Fruit fly (Drosophila melanogaster): ENCODE data around the gene whe.

whe gene

DNA sequence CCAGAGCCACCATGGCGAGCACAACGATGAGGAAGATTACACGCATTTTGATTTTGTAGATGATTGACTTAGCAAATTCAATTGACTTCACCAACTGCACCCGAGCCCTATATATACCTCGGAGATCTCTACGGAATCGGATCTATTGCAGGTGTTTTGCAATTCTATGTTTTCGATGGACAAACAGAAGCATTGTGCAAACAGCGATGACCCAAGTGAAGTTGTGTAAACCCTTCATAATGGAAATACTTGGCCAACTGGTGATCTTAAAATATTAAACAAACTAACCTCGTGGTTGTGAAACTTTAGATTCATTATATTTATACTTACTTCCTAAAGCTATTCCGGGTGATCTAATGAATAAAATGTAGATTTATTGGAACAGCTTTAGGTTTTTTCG lies at the start of gene whe:
whe (minus strand) TSS at position 101 of the 400 bp plus-strand sequence.
- no peak for TF ChIP-seq Sin3A (optimal IDR thresholded peaks at IDR 0.05)
- TF ChIP-seq h (optimal IDR thresholded peaks at IDR 0.05), result no peak
- TF ChIP-seq insv (optimal IDR thresholded peaks at IDR 0.05), result no peak
- TF ChIP-seq ttk (optimal IDR thresholded peaks at IDR 0.05), result no peak
- TF ChIP-seq psq (optimal IDR thresholded peaks at IDR 0.05), result no peak
- no peak for TF ChIP-seq Myc (optimal IDR thresholded peaks at IDR 0.05)

DNA sequence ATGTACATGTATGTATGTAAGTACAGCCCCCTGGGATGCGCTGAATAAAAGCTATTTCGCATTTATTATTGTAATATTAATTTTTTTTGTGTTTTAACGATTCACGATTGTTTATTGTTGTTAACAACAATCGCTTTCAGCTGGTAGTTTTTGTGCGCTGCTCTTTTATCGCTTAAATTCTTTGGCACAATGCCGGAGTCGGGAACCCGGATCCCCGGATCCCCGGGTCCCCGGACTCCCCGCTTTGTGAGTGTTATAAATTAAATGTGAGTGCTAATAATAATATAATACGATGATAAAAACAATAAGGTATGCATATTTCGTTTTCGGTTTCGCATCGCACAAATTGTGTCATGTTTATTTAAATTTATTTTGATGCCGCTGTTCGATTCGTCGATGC lies 38.1 kb upstream of the whe start:
- TF ChIP-seq Myc (optimal IDR thresholded peaks at IDR 0.05) (no peak), Sin3A (optimal IDR thresholded peaks at IDR 0.05) (no peak), psq (optimal IDR thresholded peaks at IDR 0.05) (no peak), h (optimal IDR thresholded peaks at IDR 0.05) (no peak), ttk (optimal IDR thresholded peaks at IDR 0.05) (no peak), insv (optimal IDR thresholded peaks at IDR 0.05) (no peak)

DNA sequence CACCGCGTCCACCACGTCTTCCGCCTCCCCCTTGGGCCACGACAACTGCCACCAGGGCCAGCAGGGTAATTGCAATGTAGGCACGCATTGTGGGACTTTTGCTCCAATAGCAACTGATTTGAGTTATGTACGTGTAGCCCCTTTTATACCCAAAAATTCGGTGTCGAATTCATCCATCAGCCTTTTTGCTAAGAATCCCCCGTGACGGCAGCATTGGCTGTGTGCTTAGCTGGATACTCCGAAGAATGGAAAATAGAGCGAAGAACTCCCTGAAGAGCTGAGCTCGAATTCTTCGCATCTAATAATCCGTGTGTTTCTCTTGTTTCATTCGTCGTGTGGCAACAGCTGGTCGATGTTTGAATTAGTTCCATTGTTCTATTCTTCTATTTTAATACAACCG lies 26.6 kb upstream of the whe start, which contains the start of gene CG10918:
CG10918 (minus strand) TSS at position 101 of the 400 bp plus-strand sequence.
- no peak for TF ChIP-seq h (optimal IDR thresholded peaks at IDR 0.05)
- TF ChIP-seq insv (optimal IDR thresholded peaks at IDR 0.05), result no peak
- TF ChIP-seq Sin3A (optimal IDR thresholded peaks at IDR 0.05), result no peak

DNA sequence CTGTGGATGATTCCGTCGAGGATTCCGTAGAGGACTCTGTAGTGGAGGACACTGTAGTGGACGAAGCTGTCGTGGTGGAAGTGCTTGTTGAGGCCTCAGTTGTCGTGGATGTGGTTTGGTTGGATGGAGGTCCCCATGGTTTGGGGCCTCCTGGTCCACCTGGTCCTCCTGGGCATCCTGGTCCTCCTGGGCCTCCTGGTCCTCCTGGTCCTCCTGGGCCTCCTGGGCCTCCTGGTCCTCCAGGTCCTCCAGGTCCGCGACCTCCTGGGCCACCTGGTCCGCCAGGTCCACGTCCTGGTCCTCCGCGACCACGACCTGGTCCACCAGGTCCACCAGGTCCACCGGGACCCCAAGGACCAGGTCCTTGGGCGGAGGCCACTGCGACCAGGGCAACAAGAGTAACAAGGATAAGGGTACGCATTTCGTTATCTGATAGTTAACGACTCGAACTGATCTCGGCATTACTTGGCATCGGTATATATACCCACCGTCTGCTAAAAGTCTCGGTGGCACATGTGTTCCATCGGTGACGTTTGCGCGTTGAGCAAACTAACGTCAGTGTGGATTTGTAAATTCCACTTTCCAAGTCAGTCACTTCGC lies 5.6 kb downstream of the whe start, which contains the start of gene lcs:
lcs (minus strand) TSS at position 457 of the 600 bp plus-strand sequence.
- TF ChIP-seq insv (optimal IDR thresholded peaks at IDR 0.05) (no peak), h (optimal IDR thresholded peaks at IDR 0.05) (no peak), ttk (optimal IDR thresholded peaks at IDR 0.05) (no peak), Sin3A (optimal IDR thresholded peaks at IDR 0.05) (no peak), Myc (optimal IDR thresholded peaks at IDR 0.05) (no peak), psq (optimal IDR thresholded peaks at IDR 0.05) (no peak)

DNA sequence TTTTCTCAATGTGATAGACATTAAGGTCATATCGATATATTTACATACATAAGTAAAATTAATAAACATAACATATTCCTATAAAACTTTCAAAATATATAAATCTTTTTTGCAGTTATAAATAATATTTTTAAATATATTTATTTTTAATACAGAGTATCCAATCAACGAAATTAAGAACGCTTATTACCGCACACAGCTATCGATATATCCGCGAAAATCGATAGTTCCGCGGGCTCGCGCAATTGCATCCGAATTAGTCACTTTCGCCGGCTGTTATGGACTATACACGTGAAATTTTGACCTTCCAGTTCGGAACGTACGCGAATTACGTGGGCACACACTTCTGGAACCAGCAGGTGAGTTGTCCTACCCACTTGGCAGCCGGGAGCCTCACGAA lies 13.8 kb downstream of the whe start, which contains the start of gene mst:
mst (plus strand) TSS at position 244 of the 400 bp plus-strand sequence.
- TF ChIP-seq Sin3A (optimal IDR thresholded peaks at IDR 0.05) (no peak), ttk (optimal IDR thresholded peaks at IDR 0.05) (no peak), psq (optimal IDR thresholded peaks at IDR 0.05) (no peak), Myc (optimal IDR thresholded peaks at IDR 0.05) (no peak), insv (optimal IDR thresholded peaks at IDR 0.05) (no peak), h (optimal IDR thresholded peaks at IDR 0.05) (no peak)

DNA sequence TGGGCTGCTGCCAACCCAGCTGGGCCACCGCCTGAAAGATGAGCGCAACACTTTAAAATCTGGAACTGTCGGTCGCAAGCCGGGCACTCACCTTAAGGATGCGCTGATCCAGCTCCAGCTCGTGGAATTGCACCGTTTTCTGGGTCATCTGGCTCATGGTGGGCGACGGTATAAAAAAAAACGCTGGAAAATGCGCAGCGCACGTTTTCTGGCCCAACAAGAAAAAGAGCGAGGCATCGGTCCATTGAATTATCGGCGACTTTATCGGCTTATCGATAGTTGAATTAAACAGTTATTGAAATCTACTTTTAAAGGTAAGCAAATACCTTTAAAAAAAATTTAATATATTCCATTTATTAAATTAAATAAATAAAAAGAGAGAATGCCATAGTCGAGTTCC lies 14.9 kb downstream of the whe start, which contains the start of gene Ddx56:
Ddx56 (minus strand) TSS at position 252 of the 400 bp plus-strand sequence.
- no peak for TF ChIP-seq h (optimal IDR thresholded peaks at IDR 0.05)
- no peak for TF ChIP-seq psq (optimal IDR thresholded peaks at IDR 0.05)
- TF ChIP-seq Sin3A (optimal IDR thresholded peaks at IDR 0.05), result no peak
- TF ChIP-seq Myc (optimal IDR thresholded peaks at IDR 0.05), result no peak
- no peak for TF ChIP-seq insv (optimal IDR thresholded peaks at IDR 0.05)

DNA sequence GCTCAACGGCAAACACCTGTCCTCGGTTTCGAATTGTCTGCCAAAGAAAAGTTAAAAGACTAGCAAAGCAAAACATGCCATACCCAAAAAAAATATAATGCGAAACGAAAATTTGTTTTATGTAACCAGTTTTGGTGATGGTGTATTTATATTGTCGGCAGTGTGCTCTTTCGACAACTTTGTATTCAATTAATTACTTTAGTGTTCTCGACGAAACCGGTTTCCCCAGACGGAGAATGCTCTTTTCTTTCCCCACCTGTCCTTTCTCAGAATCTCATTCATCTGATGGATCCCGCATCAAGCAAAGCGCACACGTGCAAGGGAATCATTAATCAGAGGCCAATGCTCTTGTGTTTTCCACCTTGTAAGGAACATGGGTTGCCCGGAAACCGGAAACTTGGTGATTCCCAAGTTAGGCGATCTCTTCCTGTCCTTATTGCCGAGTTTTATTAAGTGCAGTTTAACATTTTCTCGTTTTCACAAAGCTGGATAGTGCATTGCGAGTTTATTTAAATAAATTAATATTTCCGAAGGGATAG lies 24.2 kb downstream of the whe start:
- no peak for TF ChIP-seq psq (optimal IDR thresholded peaks at IDR 0.05)
- TF ChIP-seq ttk (optimal IDR thresholded peaks at IDR 0.05), result no peak
- TF ChIP-seq h (optimal IDR thresholded peaks at IDR 0.05), result no peak
- TF ChIP-seq insv (optimal IDR thresholded peaks at IDR 0.05), result no peak
- TF ChIP-seq Myc (optimal IDR thresholded peaks at IDR 0.05), result no peak
- TF ChIP-seq Sin3A (optimal IDR thresholded peaks at IDR 0.05), result no peak

DNA sequence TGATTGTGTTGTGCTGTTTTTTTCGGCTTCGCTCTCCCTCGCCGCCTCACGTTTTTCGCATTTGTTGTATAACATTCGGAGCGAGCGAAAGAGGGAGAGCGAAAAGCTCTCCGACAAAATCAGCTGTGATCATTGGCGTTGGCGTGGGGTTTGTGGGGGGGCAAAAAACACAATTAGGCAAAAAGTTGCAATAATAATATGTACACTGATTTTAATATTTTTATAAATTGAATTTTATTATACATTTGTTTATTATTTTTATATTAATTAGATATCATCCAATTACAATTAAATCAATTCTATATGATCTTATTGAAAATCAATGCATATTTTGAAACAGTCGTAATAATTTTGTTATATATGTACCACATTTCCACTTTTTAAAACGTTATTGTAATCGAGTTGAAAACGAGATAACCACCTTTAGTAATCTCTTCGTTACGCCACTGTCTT lies 27.0 kb downstream of the whe start:
- TF ChIP-seq Myc (optimal IDR thresholded peaks at IDR 0.05) (no peak), ttk (optimal IDR thresholded peaks at IDR 0.05) (no peak), Sin3A (optimal IDR thresholded peaks at IDR 0.05) (no peak), h (optimal IDR thresholded peaks at IDR 0.05) (no peak), psq (optimal IDR thresholded peaks at IDR 0.05) (no peak), insv (optimal IDR thresholded peaks at IDR 0.05) (no peak)

DNA sequence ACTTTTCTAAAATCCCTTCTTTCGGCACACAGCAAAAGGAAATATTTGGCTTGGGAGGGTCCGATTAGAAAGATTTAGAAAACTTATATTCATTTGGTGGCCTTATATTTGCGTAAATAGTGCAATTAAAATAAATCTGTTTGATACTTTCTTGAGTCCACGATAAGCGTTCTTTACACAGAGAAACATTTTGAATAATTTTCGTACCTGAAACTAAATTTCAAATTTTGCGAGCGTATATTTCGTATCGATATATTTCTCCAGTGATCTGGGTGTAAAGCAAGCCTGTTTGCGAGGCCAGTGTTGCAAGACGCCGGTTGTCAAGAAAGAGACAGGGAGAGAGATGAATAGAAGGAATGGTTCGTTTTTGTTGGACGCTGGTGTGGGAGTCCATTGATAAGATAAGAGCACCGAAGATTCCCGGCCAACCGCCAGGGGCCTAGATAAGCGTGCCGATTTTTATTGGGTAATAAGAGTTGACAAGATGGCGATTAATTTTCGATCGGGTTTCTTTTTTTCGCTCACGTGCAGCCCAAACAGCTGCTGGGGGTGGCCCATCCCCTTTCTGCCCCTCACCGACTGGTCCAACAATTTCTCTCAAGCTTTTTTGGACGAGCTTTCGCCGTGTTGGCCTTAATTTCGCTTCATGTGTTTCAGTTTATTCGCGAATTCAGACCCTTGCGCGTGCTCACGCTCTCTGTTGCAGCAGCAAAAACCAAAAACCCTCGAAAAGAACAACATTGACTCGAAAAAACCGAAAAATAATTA lies 28.7 kb downstream of the whe start, which contains the start of gene slgA:
slgA (plus strand) TSS at position 344 of the 768 bp plus-strand sequence.
- TF ChIP-seq insv (optimal IDR thresholded peaks at IDR 0.05), result no peak
- no peak for TF ChIP-seq psq (optimal IDR thresholded peaks at IDR 0.05)
- TF ChIP-seq Myc (optimal IDR thresholded peaks at IDR 0.05), result no peak
- no peak for TF ChIP-seq ttk (optimal IDR thresholded peaks at IDR 0.05)
- TF ChIP-seq Sin3A (optimal IDR thresholded peaks at IDR 0.05), result no peak
- no peak for TF ChIP-seq h (optimal IDR thresholded peaks at IDR 0.05)

DNA sequence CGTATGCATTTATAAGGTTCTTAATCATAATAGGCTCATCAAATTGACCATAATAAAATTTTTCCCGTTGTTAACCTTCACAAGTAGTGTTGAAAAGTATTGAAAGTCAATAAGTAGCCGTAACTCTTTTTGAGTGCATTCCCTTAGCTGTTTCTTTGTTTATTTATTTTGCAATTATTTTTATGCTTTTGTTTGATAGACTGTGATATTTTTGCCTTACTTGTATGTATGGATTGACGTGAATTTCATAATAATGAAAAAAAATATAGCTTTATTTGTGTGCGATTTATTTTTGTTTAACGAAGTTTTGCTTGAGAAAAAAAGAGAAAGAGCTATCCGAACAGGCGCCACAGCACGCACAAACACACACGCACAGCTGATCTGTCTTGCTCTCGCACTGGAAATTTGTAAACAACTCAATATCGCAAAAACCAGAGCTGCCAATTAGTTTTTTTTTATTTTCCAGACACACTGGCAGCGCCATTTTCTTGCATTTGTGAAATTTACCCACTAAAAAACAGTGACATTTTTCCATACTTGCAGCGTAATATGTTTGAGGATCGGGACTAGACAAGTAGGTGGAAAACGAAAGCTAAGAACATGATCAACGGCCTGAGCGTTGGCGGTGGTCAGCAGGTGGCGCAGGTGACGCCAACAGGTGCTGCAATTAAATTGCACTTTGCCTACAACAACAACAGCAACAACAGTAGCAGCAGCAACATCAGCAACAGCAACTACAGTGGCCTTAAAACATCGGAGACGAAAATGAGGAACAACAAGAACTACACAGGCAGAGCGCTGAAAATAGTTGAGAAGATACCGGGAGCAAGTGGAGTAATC lies 33.2 kb downstream of the whe start:
- no peak for TF ChIP-seq Sin3A (optimal IDR thresholded peaks at IDR 0.05)
- no peak for TF ChIP-seq insv (optimal IDR thresholded peaks at IDR 0.05)
- TF ChIP-seq psq (optimal IDR thresholded peaks at IDR 0.05), result no peak
- no peak for TF ChIP-seq h (optimal IDR thresholded peaks at IDR 0.05)
- no peak for TF ChIP-seq ttk (optimal IDR thresholded peaks at IDR 0.05)
- no peak for TF ChIP-seq Myc (optimal IDR thresholded peaks at IDR 0.05)

DNA sequence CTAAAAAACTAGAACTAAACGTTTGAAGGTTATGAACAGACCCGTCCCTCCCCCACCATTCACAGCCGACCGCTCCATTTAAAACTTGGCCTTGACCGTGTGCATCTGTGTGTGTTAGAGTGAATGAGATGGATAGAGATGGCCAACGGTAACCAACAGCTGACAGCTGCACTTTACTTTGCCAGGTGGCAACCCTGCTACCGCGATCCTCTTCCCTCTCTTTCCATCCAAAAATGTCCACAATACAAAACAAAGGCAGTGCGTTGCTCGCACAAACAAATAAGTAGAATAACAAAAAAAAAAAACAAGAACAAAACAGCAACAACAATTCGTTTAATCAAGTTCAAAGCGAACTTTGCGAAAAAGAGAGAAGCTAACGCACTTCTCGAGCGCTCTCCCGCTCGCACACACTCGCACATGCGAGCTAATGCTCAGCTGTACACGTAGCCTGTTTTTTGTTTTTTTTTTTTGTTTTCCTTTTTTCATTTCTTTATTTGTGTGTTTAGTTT lies 34.1 kb downstream of the whe start:
- TF ChIP-seq ttk (optimal IDR thresholded peaks at IDR 0.05) (no peak), psq (optimal IDR thresholded peaks at IDR 0.05) (no peak), h (optimal IDR thresholded peaks at IDR 0.05) (no peak), Myc (optimal IDR thresholded peaks at IDR 0.05) (no peak), insv (optimal IDR thresholded peaks at IDR 0.05) (no peak), Sin3A (optimal IDR thresholded peaks at IDR 0.05) (no peak)
